Worm (Caenorhabditis elegans) whole organism, L2 larva: Measurements from ENCODE around the gene K04C1.5.

Experiments
- F13H6.1 ChIP-seq: sonication (generic microtip); optimal IDR thresholded peaks from 2 replicates; lab custom pipeline; 2016; ENCODE audit warnings: missing genetic modification characterization, missing compliant biosample characterization
- R02D3.7 ChIP-seq: fragments of 150-350 bp; optimal IDR thresholded peaks from 2 replicates; lab custom pipeline; 2014; ENCODE audit warnings: missing biosample characterization, missing genetic modification characterization
- Y55F3AM.14 ChIP-seq: fragments of 200-800 bp; sonication (Bioruptor generic); optimal IDR thresholded peaks from 2 replicates; lab custom pipeline; 2018; ENCODE audit warnings: mild to moderate bottlenecking, missing genetic modification characterization, missing compliant biosample characterization
- alr-1 ChIP-seq: fragments of 150-350 bp; optimal IDR thresholded peaks from 2 replicates; lab custom pipeline; 2014; ENCODE audit warnings: missing biosample characterization, missing genetic modification characterization
- aly-2 ChIP-seq: fragments of 150-350 bp; optimal IDR thresholded peaks from 2 replicates; lab custom pipeline; 2014; ENCODE audit warnings: missing biosample characterization, missing genetic modification characterization
- ama-1 ChIP-seq: fragments of 150-350 bp; optimal IDR thresholded peaks from 2 replicates; lab custom pipeline; 2018; ENCODE audit warnings: inconsistent platforms
- blmp-1 ChIP-seq: sonication (generic microtip); optimal IDR thresholded peaks from 2 replicates; lab custom pipeline; 2017; ENCODE audit warnings: missing genetic modification characterization, mild to moderate bottlenecking, missing compliant biosample characterization, antibody characterized with exemption, moderate library complexity; ENCODE audit not compliant: insufficient read depth
- ceh-16 ChIP-seq: fragments of 150-350 bp; optimal IDR thresholded peaks from 2 replicates; lab custom pipeline; 2014; ENCODE audit warnings: missing biosample characterization, missing genetic modification characterization
- crh-2 ChIP-seq: sonication (generic microtip); optimal IDR thresholded peaks from 2 replicates; lab custom pipeline; 2017; ENCODE audit warnings: missing biosample characterization, missing genetic modification characterization
- dmd-4 ChIP-seq: sonication (generic microtip); optimal IDR thresholded peaks from 2 replicates; lab custom pipeline; 2017; ENCODE audit warnings: missing biosample characterization, missing genetic modification characterization
- egl-27 ChIP-seq: sonication (generic microtip); optimal IDR thresholded peaks from 3 replicates; lab custom pipeline; 2017; ENCODE audit warnings: missing biosample characterization, missing genetic modification reagents, missing genetic modification characterization
- elt-1 ChIP-seq: fragments of 150-350 bp; optimal IDR thresholded peaks from 2 replicates; lab custom pipeline; 2014; ENCODE audit warnings: missing biosample characterization, missing genetic modification characterization
- fos-1 ChIP-seq: fragments of 150-350 bp; optimal IDR thresholded peaks from 2 replicates; lab custom pipeline; 2014; ENCODE audit warnings: missing biosample characterization, missing genetic modification characterization
- lin-13 ChIP-seq: fragments of 150-350 bp; optimal IDR thresholded peaks from 2 replicates; lab custom pipeline; 2014; ENCODE audit warnings: missing biosample characterization, missing genetic modification reagents, missing genetic modification characterization
- lin-39 ChIP-seq: fragments of 150-350 bp; optimal IDR thresholded peaks from 2 replicates; lab custom pipeline; 2014; ENCODE audit warnings: missing biosample characterization, missing genetic modification reagents, missing genetic modification characterization
- lsy-2 ChIP-seq, 2 experiments: fragments of 150-350 bp in 1 of 2; sonication (generic microtip) in 1 of 2; optimal IDR thresholded peaks; 2 replicates each; lab custom pipeline; 2014 to 2017; ENCODE audit warnings: missing biosample characterization in 2 of 2, missing genetic modification characterization in 2 of 2
- mbf-1 ChIP-seq: sonication (generic microtip); optimal IDR thresholded peaks from 2 replicates; lab custom pipeline; 2017; ENCODE audit warnings: missing biosample characterization, missing genetic modification characterization
- mdl-1 ChIP-seq, 2 experiments: fragments of 150-350 bp in 1 of 2; sonication (generic microtip) in 1 of 2; optimal IDR thresholded peaks; 2 replicates each; lab custom pipeline; 2017; ENCODE audit warnings: missing biosample characterization in 2 of 2, missing genetic modification characterization in 2 of 2
- nhr-11 ChIP-seq: fragments of 150-350 bp; optimal IDR thresholded peaks from 2 replicates; lab custom pipeline; 2014; ENCODE audit warnings: missing biosample characterization, missing genetic modification characterization
- nhr-12 ChIP-seq: fragments of 150-350 bp; optimal IDR thresholded peaks from 2 replicates; lab custom pipeline; 2014; ENCODE audit warnings: missing biosample characterization, missing genetic modification characterization
- nhr-21 ChIP-seq: fragments of 150-350 bp; optimal IDR thresholded peaks from 2 replicates; lab custom pipeline; 2014; ENCODE audit warnings: missing biosample characterization, missing genetic modification characterization
- nhr-23 ChIP-seq: fragments of 150-350 bp; optimal IDR thresholded peaks from 2 replicates; lab custom pipeline; 2014; ENCODE audit warnings: missing biosample characterization, missing genetic modification reagents, missing genetic modification characterization
- nhr-237 ChIP-seq: fragments of 150-350 bp; optimal IDR thresholded peaks from 2 replicates; lab custom pipeline; 2014; ENCODE audit warnings: missing biosample characterization, missing genetic modification characterization
- nhr-25 ChIP-seq: fragments of 150-350 bp; sonication (generic microtip); optimal IDR thresholded peaks from 3 replicates; lab custom pipeline; 2014; ENCODE audit warnings: missing biosample characterization, missing genetic modification characterization
- nhr-6 ChIP-seq: fragments of 150-350 bp; optimal IDR thresholded peaks from 2 replicates; lab custom pipeline; 2014; ENCODE audit warnings: missing biosample characterization, missing genetic modification characterization
- peb-1 ChIP-seq: fragments of 150-350 bp; optimal IDR thresholded peaks from 2 replicates; lab custom pipeline; 2014; ENCODE audit warnings: missing biosample characterization, missing genetic modification characterization
- sem-4 ChIP-seq: fragments of 150-350 bp; optimal IDR thresholded peaks from 2 replicates; lab custom pipeline; 2014; ENCODE audit warnings: missing biosample characterization, missing genetic modification reagents, missing genetic modification characterization
- sma-3 ChIP-seq: sonication (generic microtip); optimal IDR thresholded peaks from 2 replicates; lab custom pipeline; 2016; ENCODE audit warnings: missing genetic modification reagents, missing genetic modification characterization, missing compliant biosample characterization
- snpc-4 ChIP-seq: fragments of 150-350 bp; optimal IDR thresholded peaks from 2 replicates; lab custom pipeline; 2014; ENCODE audit warnings: missing biosample characterization, missing genetic modification characterization
- unc-39 ChIP-seq: fragments of 150-350 bp; optimal IDR thresholded peaks from 2 replicates; lab custom pipeline; 2014; ENCODE audit warnings: missing biosample characterization, missing genetic modification characterization
- unc-55 ChIP-seq: fragments of 150-350 bp; sonication (generic microtip); optimal IDR thresholded peaks from 3 replicates; lab custom pipeline; 2014; ENCODE audit warnings: missing biosample characterization, missing genetic modification reagents, missing genetic modification characterization
- ztf-1 ChIP-seq: fragments of 200-800 bp; sonication (Bioruptor generic); conservative IDR thresholded peaks from 2 replicates; pipeline ENCODE4 v1.3.6; 2022; ENCODE audit warnings: missing genetic modification characterization, missing compliant biosample characterization
- ztf-11 ChIP-seq: sonication (generic microtip); optimal IDR thresholded peaks from 2 replicates; lab custom pipeline; 2017; ENCODE audit warnings: missing biosample characterization, missing genetic modification characterization
- ztf-4 ChIP-seq: fragments of 150-350 bp; optimal IDR thresholded peaks from 2 replicates; lab custom pipeline; 2014; ENCODE audit warnings: missing biosample characterization, missing genetic modification characterization

K04C1.5 gene

DNA sequence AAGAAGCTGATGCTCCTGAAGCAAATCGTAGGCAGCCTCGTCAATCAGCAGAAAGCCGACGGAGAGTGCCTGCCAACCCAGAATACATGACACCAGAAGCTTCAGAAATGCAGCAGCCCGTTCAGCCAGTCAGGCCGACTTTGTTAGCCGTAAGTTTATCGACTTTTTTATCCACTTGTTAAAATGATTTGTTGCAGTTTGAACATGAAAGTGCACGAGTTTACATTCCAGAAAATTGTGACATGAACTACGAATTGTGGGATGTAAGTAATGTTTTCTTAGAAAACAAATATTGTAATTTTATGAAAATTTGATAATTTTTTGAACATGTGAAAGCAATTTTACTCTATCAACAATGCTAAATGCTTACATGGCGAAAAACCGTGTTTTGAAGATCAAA is 7.6 kb upstream of the K04C1.5 start:
- TF ChIP-seq ztf-4 (tag; lab: Kevin White, UChicago) (no peak), snpc-4 (no peak), unc-39 (tag; lab: Kevin White, UChicago) (no peak), ceh-16 (tag; lab: Kevin White, UChicago) (no peak), egl-27 (no peak), ztf-11 (tag; lab: Kevin White, UChicago) (no peak), peb-1 (no peak), aly-2 (no peak), lin-13 (no peak), sma-3 (GFP tag; lab: Kevin White, UChicago) (no peak), elt-1 (no peak), alr-1 (tag; lab: Kevin White, UChicago) (no peak), mdl-1 (tag; optimal IDR thresholded peaks at IDR 0.05; lab: Kevin White, UChicago) (no peak), mbf-1 (tag; lab: Kevin White, UChicago) (no peak), ztf-1 (GFP tag; lab: Robert Waterston, UW) (no peak)

DNA sequence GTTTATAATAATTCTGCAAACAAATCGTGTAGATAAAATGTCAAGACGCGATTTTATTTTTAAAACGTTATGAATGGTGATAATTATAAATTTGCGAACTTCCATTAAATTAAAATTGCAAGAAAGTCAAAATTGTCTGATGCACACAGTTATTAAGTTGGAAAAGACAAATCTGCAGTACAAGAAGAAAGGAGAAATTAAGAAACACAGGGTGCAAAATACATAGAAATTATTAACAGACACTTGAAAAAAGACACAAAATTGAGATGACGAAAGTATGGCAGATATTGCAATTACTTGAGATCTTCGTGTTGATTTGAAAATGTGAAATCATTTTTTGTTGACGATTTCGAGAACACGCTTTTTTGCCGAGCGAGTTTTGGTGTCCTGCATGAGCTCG is 6.3 kb upstream of the K04C1.5 start:
- TF ChIP-seq lin-39 (tag; lab: Kevin White, UChicago): no peak
- TF ChIP-seq sem-4 (tag; lab: Kevin White, UChicago): no peak
- no peak for TF ChIP-seq ama-1 (lab: Kevin White, UChicago)
- TF ChIP-seq F13H6.1 (tag; lab: Kevin White, UChicago): no peak
- TF ChIP-seq elt-1: no peak
- no peak for TF ChIP-seq nhr-23 (tag; lab: Kevin White, UChicago)
- no peak for TF ChIP-seq alr-1 (tag; lab: Kevin White, UChicago)
- no peak for TF ChIP-seq nhr-6 (tag; lab: Kevin White, UChicago)
- TF ChIP-seq nhr-25 (tag; lab: Kevin White, UChicago): no peak
- no peak for TF ChIP-seq mbf-1 (tag; lab: Kevin White, UChicago)
- no peak for TF ChIP-seq ztf-4 (tag; lab: Kevin White, UChicago)
- no peak for TF ChIP-seq dmd-4
- TF ChIP-seq snpc-4: no peak
- no peak for TF ChIP-seq unc-39 (tag; lab: Kevin White, UChicago)

DNA sequence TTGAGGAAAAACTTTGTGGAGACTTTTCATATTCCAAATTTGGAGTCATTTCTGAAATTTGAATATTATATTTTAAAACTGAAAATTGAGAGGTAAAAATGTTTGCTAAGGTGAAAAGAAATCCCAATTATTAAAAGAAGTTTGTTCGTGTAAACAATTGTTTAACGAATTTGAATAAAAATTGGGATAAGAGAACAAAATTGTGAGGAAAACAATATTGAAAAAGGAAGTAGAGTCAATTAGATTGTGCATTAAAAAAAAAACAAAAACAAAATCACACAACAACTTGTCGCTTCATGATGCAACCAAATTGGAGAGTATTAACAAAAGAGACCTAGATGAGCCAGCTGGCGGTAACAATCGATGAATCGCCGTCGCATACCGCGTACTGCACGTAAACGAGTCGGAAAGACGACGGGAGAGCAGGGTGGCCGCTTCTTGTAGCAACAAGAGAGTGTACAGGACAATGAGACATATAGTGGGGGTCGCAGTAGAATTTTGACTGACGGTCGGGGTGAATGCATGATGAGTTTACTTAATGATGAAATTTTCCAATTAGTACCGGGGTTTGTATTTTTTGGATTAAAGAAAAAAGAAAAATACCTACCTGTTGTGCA is 4.4 kb upstream of the K04C1.5 start, which contains the start of gene K04C1.3:
K04C1.3 (minus strand) TSS at position 51 of the 617 bp plus-strand sequence.
- TF ChIP-seq lsy-2 (tag; optimal IDR thresholded peaks at IDR 0.05; lab: Kevin White, UChicago) (no peak), nhr-25 (tag; lab: Kevin White, UChicago) (no peak), nhr-23 (tag; lab: Kevin White, UChicago) (no peak), aly-2 (no peak), ztf-1 (GFP tag; lab: Robert Waterston, UW) (no peak), R02D3.7 (tag; lab: Kevin White, UChicago) (no peak), mdl-1 (tag; optimal IDR thresholded peaks at IDR 0.05; lab: Kevin White, UChicago) (no peak), nhr-21 (tag; lab: Kevin White, UChicago) (no peak), nhr-11 (tag; lab: Kevin White, UChicago) (no peak), nhr-12 (tag; lab: Kevin White, UChicago) (no peak), nhr-237 (no peak)
- TF ChIP-seq, all 48 proteins: peak for 0

DNA sequence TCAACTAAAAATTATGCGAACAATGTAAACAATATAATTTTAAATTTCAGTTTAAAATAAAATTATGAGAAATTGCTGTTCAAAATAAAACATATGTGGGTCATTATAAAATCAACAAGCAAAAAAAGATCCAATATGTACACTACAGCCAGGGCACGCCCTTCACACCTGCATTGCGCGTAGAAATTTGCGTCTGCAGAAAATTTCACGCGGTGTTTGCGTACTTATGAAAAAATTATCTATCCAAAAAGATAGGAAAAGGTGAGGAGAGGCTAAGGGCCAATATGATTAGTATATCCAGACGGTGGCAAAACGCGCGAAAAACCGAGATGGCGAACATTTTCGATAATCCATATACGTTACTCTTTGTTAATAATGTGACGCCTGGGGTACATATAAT is 3.4 kb upstream of the K04C1.5 start:
- no peak for TF ChIP-seq fos-1 (tag; lab: Kevin White, UChicago)
- no peak for TF ChIP-seq nhr-11 (tag; lab: Kevin White, UChicago)
- TF ChIP-seq peb-1: no peak
- peak; percentile 22 for TF ChIP-seq lin-13
- TF ChIP-seq Y55F3AM.14: no peak
- peak; percentile 2 for TF ChIP-seq unc-55 (GFP tag; lab: Kevin White, UChicago)

DNA sequence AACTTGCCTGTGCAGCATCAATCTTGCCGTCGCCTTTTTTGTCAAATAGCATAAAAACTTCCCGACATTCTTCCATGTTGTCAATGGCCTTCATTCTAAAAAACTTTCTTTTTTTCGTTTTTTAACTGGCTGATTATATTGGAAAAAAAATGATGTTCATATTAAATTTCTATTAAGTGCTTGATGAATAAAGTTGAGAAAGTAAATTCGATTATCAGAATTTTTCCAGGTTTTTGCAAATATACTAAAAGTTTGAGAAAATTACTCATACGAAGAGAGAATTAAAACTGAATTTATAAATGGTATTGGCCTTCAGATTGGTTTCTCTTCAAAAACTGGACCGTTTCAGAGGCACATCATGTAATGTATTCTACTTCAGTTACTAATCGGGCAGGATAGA is 1.3 kb upstream of the K04C1.5 start, which contains the start of gene mlc-6:
mlc-6 (minus strand) TSS at position 101 of the 400 bp plus-strand sequence.
- TF ChIP-seq blmp-1 (tag; lab: Kevin White, UChicago): no peak
- no peak for TF ChIP-seq dmd-4
- no peak for TF ChIP-seq nhr-23 (tag; lab: Kevin White, UChicago)
- no peak for TF ChIP-seq crh-2 (tag; lab: Kevin White, UChicago)
